Worm (Caenorhabditis elegans): ENCODE data around the gene igcm-1.
A peak's percentile ranks its signal among the peaks of the same experiment; 100 is the strongest.

DNA sequence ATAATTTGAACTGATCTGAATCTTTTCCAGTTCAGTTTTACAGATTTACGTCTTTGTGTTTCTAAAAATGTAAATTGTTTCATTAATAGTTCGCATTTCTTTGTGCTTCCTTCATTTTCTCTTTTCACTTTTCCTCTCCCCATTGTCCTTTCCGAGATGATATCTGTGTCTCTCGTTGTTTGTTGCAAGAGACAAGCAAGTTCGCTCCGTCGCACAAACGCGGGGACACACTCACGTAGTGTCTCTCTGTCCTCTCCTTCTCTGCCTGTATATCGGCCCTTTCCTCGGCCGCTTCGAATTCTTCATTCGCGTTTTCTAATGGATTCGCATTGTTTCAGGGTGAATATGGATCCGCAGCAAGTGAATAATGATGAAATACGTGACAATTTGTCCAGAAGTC lies 25.6 kb upstream of the igcm-1 start, which contains the start of gene ZC13.1:
- no peak for TF ChIP-seq nhr-12 (tag; optimal IDR thresholded peaks at IDR 0.05)
- TF ChIP-seq zip-8 (tag; optimal IDR thresholded peaks at IDR 0.05): no peak
- TF ChIP-seq ces-1 (GFP tag; optimal IDR thresholded peaks at IDR 0.05): no peak
- no peak for TF ChIP-seq nhr-28 (tag; optimal IDR thresholded peaks at IDR 0.05)
- TF ChIP-seq nhr-237 (tag; optimal IDR thresholded peaks at IDR 0.05): peak; percentile 32

Measured in whole organism, mixed stage, embryonic.